Worm (Caenorhabditis elegans) whole organism, midembryonic: Measurements from ENCODE around the gene clec-5.
A peak's percentile ranks its signal among the peaks of the same experiment; 100 is the strongest.
"Not testable (repeated sequence)": the region's sequence is repeated elsewhere in the genome, so short reads cannot be mapped to it uniquely, and the experiment has no call there.

Experiments used
- T22C8.4 ChIP-seq: fragments of 200-800 bp; sonication (Bioruptor generic); IDR thresholded peaks from 2 replicates; pipeline ENCODE4 v1.3.6; 2022; ENCODE audit warnings: missing genetic modification characterization, missing compliant biosample characterization
- cog-1 ChIP-seq: sonication (generic microtip); optimal IDR thresholded peaks from 2 replicates; lab custom pipeline; 2016; ENCODE audit warnings: missing genetic modification characterization, missing compliant biosample characterization
- flt-1 ChIP-seq: fragments of 200-800 bp; sonication (Bioruptor generic); IDR thresholded peaks from 2 replicates; pipeline ENCODE4 v1.3.6; 2022; ENCODE audit warnings: missing genetic modification characterization, missing compliant biosample characterization
- klf-2 ChIP-seq: fragments of 200-800 bp; sonication (Bioruptor generic); conservative IDR thresholded peaks from 2 replicates; pipeline ENCODE4 v1.3.6; 2022; ENCODE audit warnings: missing genetic modification reagents, missing genetic modification characterization, missing compliant biosample characterization
- med-1 ChIP-seq: sonication (generic microtip); optimal IDR thresholded peaks from 2 replicates; lab custom pipeline; 2017; ENCODE audit warnings: missing genetic modification characterization, mild to moderate bottlenecking, missing compliant biosample characterization, antibody characterized with exemption, missing genetic modification reagents; ENCODE audit not compliant: insufficient read depth
- ref-1 ChIP-seq: fragments of 200-800 bp; sonication (Bioruptor generic); conservative IDR thresholded peaks from 2 replicates; pipeline ENCODE4 v1.3.6; 2022; ENCODE audit warnings: missing genetic modification reagents, missing genetic modification characterization, missing compliant biosample characterization
- tab-1 ChIP-seq: fragments of 200-800 bp; sonication (Bioruptor generic); IDR thresholded peaks from 2 replicates; pipeline ENCODE4 v1.3.6; 2022; ENCODE audit warnings: missing genetic modification characterization, missing compliant biosample characterization
- ztf-23 ChIP-seq: fragments of 200-800 bp; sonication (Bioruptor generic); IDR thresholded peaks from 2 replicates; pipeline ENCODE4 v1.3.6; 2022; ENCODE audit warnings: missing genetic modification reagents, missing genetic modification characterization, missing compliant biosample characterization
- ztf-29 ChIP-seq: fragments of 200-800 bp; sonication (Bioruptor generic); IDR thresholded peaks from 2 replicates; pipeline ENCODE4 v1.3.6; 2022; ENCODE audit warnings: missing genetic modification reagents, missing genetic modification characterization, missing compliant biosample characterization

Gene clec-5

ce11 chrIII:4883429-4883828, at the start of gene clec-5:
clec-5 (minus strand) TSS chrIII:4883606.
- no peak for TF ChIP-seq ref-1
- no peak for TF ChIP-seq med-1
- TF ChIP-seq klf-2: no peak
- no peak for TF ChIP-seq ztf-23
- TF ChIP-seq T22C8.4: no peak
- TF ChIP-seq ztf-29: no peak
- TF ChIP-seq tab-1 (GFP tag; lab: Robert Waterston, UW): no peak
- TF ChIP-seq cog-1: no peak
- TF ChIP-seq flt-1 (GFP tag; lab: Robert Waterston, UW): no peak

- TF ChIP-seq flt-1 (GFP tag; lab: Robert Waterston, UW) (no peak), ztf-29 (no peak), tab-1 (GFP tag; lab: Robert Waterston, UW) (no peak), ref-1 (no peak), T22C8.4 (no peak), med-1 (no peak), cog-1 (no peak), klf-2 (no peak), ztf-23 (no peak)
These were observed 48.8 kb upstream of the clec-5 start, which contains the start of the genes C26E6.12 and eri-9 for ce11 chrIII:4932203-4932699. C26E6.12 (minus strand) TSS chrIII:4932253. eri-9 (plus strand) TSS chrIII:4932450.

ce11 chrIII:4930154-4930679, 46.8 kb upstream of the clec-5 start, which contains the start of gene set-2:
set-2 (minus strand) TSS chrIII:4930204.
- peak; percentile 48 for TF ChIP-seq cog-1
- no peak for TF ChIP-seq tab-1 (GFP tag; lab: Robert Waterston, UW)
- TF ChIP-seq T22C8.4: no peak
- peak; percentile 56; the same call in 1 of the 2 replicates for TF ChIP-seq flt-1 (GFP tag; lab: Robert Waterston, UW)
- no peak for TF ChIP-seq ztf-29
- TF ChIP-seq ztf-23: peak; percentile 60; the same call in 1 of the 2 replicates
- TF ChIP-seq klf-2: no peak
- TF ChIP-seq med-1: no peak
- no peak for TF ChIP-seq ref-1

- TF ChIP-seq cog-1 (no peak), flt-1 (GFP tag; lab: Robert Waterston, UW) (no peak), ztf-29 (no peak), ztf-23 (no peak), med-1 (no peak)
These were observed 40.7 kb upstream of the clec-5 start for ce11 chrIII:4924134-4924533.

- TF ChIP-seq klf-2, ref-1, T22C8.4: not testable (repeated sequence)
These were observed 38.6 kb upstream of the clec-5 start, which contains the start of gene mmab-1 for ce11 chrIII:4922020-4922419. mmab-1 (minus strand) TSS chrIII:4922114.

ce11 chrIII:4920221-4920620, 36.8 kb upstream of the clec-5 start, which contains the start of gene ula-1:
ula-1 (minus strand) TSS chrIII:4920321.
- no peak for TF ChIP-seq ztf-23

ce11 chrIII:4918906-4919305, 35.5 kb upstream of the clec-5 start:
- TF ChIP-seq flt-1 (GFP tag; lab: Robert Waterston, UW): no peak
- TF ChIP-seq T22C8.4: no peak
- no peak for TF ChIP-seq ref-1
- no peak for TF ChIP-seq tab-1 (GFP tag; lab: Robert Waterston, UW)
- TF ChIP-seq ztf-29: no peak
- TF ChIP-seq med-1: no peak
- no peak for TF ChIP-seq klf-2

ce11 chrIII:4917960-4918712, 34.7 kb upstream of the clec-5 start, which contains the start of gene rpb-8:
rpb-8 (minus strand) TSS chrIII:4918008.
- no peak for TF ChIP-seq tab-1 (GFP tag; lab: Robert Waterston, UW)
- no peak for TF ChIP-seq T22C8.4
- TF ChIP-seq med-1: no peak
- TF ChIP-seq ztf-23: no peak
- no peak for TF ChIP-seq klf-2
- no peak for TF ChIP-seq ztf-29

- TF ChIP-seq klf-2 (no peak), T22C8.4 (no peak), tab-1 (GFP tag; lab: Robert Waterston, UW) (no peak), med-1 (no peak), ztf-23 (no peak), cog-1 (no peak), flt-1 (GFP tag; lab: Robert Waterston, UW) (no peak), ref-1 (no peak), ztf-29 (no peak)
These were observed 33.7 kb upstream of the clec-5 start, which contains the start of gene rars-1 for ce11 chrIII:4917077-4917476. rars-1 (minus strand) TSS chrIII:4917177.

- TF ChIP-seq ref-1: no peak
- no peak for TF ChIP-seq ztf-23
- no peak for TF ChIP-seq tab-1 (GFP tag; lab: Robert Waterston, UW)
- TF ChIP-seq med-1: no peak
- no peak for TF ChIP-seq flt-1 (GFP tag; lab: Robert Waterston, UW)
- TF ChIP-seq ztf-29: no peak
- no peak for TF ChIP-seq T22C8.4
- no peak for TF ChIP-seq klf-2
- no peak for TF ChIP-seq cog-1
These were observed 30.3 kb upstream of the clec-5 start for ce11 chrIII:4913736-4914135.

ce11 chrIII:4912317-4912716, 28.9 kb upstream of the clec-5 start, which contains the start of the genes F26F4.9 and cee-1:
F26F4.9 (minus strand) TSS chrIII:4912521.
cee-1 (plus strand) TSS chrIII:4912699.
- TF ChIP-seq cog-1 (peak; percentile 36), klf-2 (no peak)

ce11 chrIII:4910956-4911355, 27.6 kb upstream of the clec-5 start, which contains the start of gene F26F4.2:
F26F4.2 (plus strand) TSS chrIII:4911256.
- TF ChIP-seq cog-1: no peak
- no peak for TF ChIP-seq T22C8.4
- no peak for TF ChIP-seq ref-1
- no peak for TF ChIP-seq med-1
- TF ChIP-seq ztf-23: no peak
- no peak for TF ChIP-seq klf-2
- no peak for TF ChIP-seq tab-1 (GFP tag; lab: Robert Waterston, UW)
- TF ChIP-seq ztf-29: no peak
- no peak for TF ChIP-seq flt-1 (GFP tag; lab: Robert Waterston, UW)
